ENCODE assay signal across 5 fruit fly cellular contexts in genomic region chr2L:16492617-16493203, dm6.
TF ChIP-seq lines count a peak whose summit lies in the region.

No protein-coding gene starts in this region.

- TF ChIP-seq CTCF in whole organism, embryonic (GFP tag; optimal IDR thresholded peaks at IDR 0.05; lab: Kevin White, UChicago), result peak; percentile 27

TF ChIP-seq in whole organism, adult, 20 proteins besides CTCF, POLR2A, EP300 and RAD21 (continues in another document):
- TF ChIP-seq CG12768 (GFP tag; optimal IDR thresholded peaks at IDR 0.05; lab: Kevin White, UChicago) (peak; percentile 74), CG7101 (tag; optimal IDR thresholded peaks at IDR 0.05; lab: Kevin White, UChicago) (peak; percentile 77), tj (GFP tag; optimal IDR thresholded peaks at IDR 0.05; lab: Kevin White, UChicago) (peak; percentile 44), Clk (GFP tag; optimal IDR thresholded peaks at IDR 0.05; lab: Kevin White, UChicago) (peak; percentile 43), CG5204 (GFP tag; optimal IDR thresholded peaks at IDR 0.05; lab: Kevin White, UChicago) (peak; percentile 80), ovo (GFP tag; optimal IDR thresholded peaks at IDR 0.05; lab: Kevin White, UChicago) (no peak), CG7045 (GFP tag; optimal IDR thresholded peaks at IDR 0.05; lab: Kevin White, UChicago) (peak; percentile 76), CG14711 (tag; optimal IDR thresholded peaks at IDR 0.05; lab: Kevin White, UChicago) (peak; percentile 65), Hr96 (GFP tag; optimal IDR thresholded peaks at IDR 0.05; lab: Kevin White, UChicago) (peak; percentile 31), Mnt (GFP tag; optimal IDR thresholded peaks at IDR 0.05; lab: Kevin White, UChicago) (no peak), CG11617 (GFP tag; optimal IDR thresholded peaks at IDR 0.05; lab: Kevin White, UChicago) (peak; percentile 70), bab1 (GFP tag; optimal IDR thresholded peaks at IDR 0.05; lab: Kevin White, UChicago) (peak; percentile 83), cic (GFP tag; optimal IDR thresholded peaks at IDR 0.05; lab: Kevin White, UChicago) (no peak), CG1620 (GFP tag; optimal IDR thresholded peaks at IDR 0.05; lab: Kevin White, UChicago) (peak; percentile 40), kay (GFP tag; lab: Kevin White, UChicago; ENCODE audit: borderline replicate concordance) (peak; percentile 92), cnc (optimal IDR thresholded peaks at IDR 0.05; lab: Kevin White, UChicago) (no peak), CG33017 (tag; optimal IDR thresholded peaks at IDR 0.05; lab: Kevin White, UChicago) (peak; percentile 83), Crg-1 (GFP tag; optimal IDR thresholded peaks at IDR 0.05; lab: Kevin White, UChicago) (peak; percentile 38)

TF ChIP-seq in whole organism, embryonic, 481 proteins besides CTCF, POLR2A, EP300 and RAD21 (continues in another document):
- TF ChIP-seq CG12236 (GFP tag; optimal IDR thresholded peaks at IDR 0.05; lab: Kevin White, UChicago) (peak; percentile 26), HLH54F (GFP tag; optimal IDR thresholded peaks at IDR 0.05; lab: Kevin White, UChicago) (peak; percentile 44), Hr51 (GFP tag; optimal IDR thresholded peaks at IDR 0.05; lab: Kevin White, UChicago) (peak; percentile 49 to 86), CG8765 (GFP tag; IDR thresholded peaks at IDR 0.05; lab: Robert Waterston, UW) (no peak), knrl (GFP tag; IDR thresholded peaks at IDR 0.05; lab: Robert Waterston, UW; ENCODE audit: partially characterized antibody) (no peak), ems (GFP tag; optimal IDR thresholded peaks at IDR 0.05; lab: Kevin White, UChicago) (peak; percentile 77), wdn (GFP tag; IDR thresholded peaks at IDR 0.05; lab: Robert Waterston, UW) (peak; percentile 60), sna (GFP tag; IDR thresholded peaks at IDR 0.05; lab: Robert Waterston, UW; ENCODE audit: partially characterized antibody) (no peak), Nf-YC (tag; optimal IDR thresholded peaks at IDR 0.05; lab: Kevin White, UChicago) (peak; percentile 70), CG7556 (GFP tag; optimal IDR thresholded peaks at IDR 0.05; lab: Kevin White, UChicago) (peak; percentile 79), B-H2 (GFP tag; optimal IDR thresholded peaks at IDR 0.05; lab: Kevin White, UChicago) (peak; percentile 40), Mad (GFP tag; optimal IDR thresholded peaks at IDR 0.05; lab: Kevin White, UChicago) (peak; percentile 63), CG11504 (tag; optimal IDR thresholded peaks at IDR 0.05; lab: Kevin White, UChicago) (peak; percentile 83), D (optimal IDR thresholded peaks at IDR 0.05; lab: Kevin White, UChicago) (no peak), D (GFP tag; optimal IDR thresholded peaks at IDR 0.05; lab: Kevin White, UChicago) (peak; percentile 74), CG13624 (GFP tag; optimal IDR thresholded peaks at IDR 0.05; lab: Kevin White, UChicago) (peak; percentile 6), CG7357 (GFP tag; IDR thresholded peaks at IDR 0.05; lab: Robert Waterston, UW) (peak; percentile 53; the same call in 1 of the 3 replicates), CG12659 (GFP tag; optimal IDR thresholded peaks at IDR 0.05; lab: Kevin White, UChicago) (peak; percentile 64)

TF ChIP-seq in whole organism, prepupa, 60 proteins besides CTCF, POLR2A, EP300 and RAD21 (continues in another document):
- peak; percentile 94 for TF ChIP-seq CG1621 (tag; optimal IDR thresholded peaks at IDR 0.05; lab: Kevin White, UChicago)
- TF ChIP-seq CG11902 (GFP tag; optimal IDR thresholded peaks at IDR 0.05; lab: Kevin White, UChicago), result peak; percentile 60
- peak; percentile 81 for TF ChIP-seq Ets21C (GFP tag; optimal IDR thresholded peaks at IDR 0.05; lab: Kevin White, UChicago)
- TF ChIP-seq esn (GFP tag; optimal IDR thresholded peaks at IDR 0.05; lab: Kevin White, UChicago), result peak; percentile 93
- peak; percentile 87 for TF ChIP-seq Lpt (GFP tag; optimal IDR thresholded peaks at IDR 0.05; lab: Kevin White, UChicago)
- peak; percentile 80; the same call in 1 of the 2 replicates for TF ChIP-seq Gug (GFP tag; IDR thresholded peaks at IDR 0.05; lab: Robert Waterston, UW)
- peak; percentile 65 for TF ChIP-seq Sox15 (GFP tag; optimal IDR thresholded peaks at IDR 0.05; lab: Kevin White, UChicago)
- TF ChIP-seq CG9139 (GFP tag; optimal IDR thresholded peaks at IDR 0.05; lab: Kevin White, UChicago), result peak; percentile 83
- TF ChIP-seq dac (GFP tag; optimal IDR thresholded peaks at IDR 0.05; lab: Kevin White, UChicago), result peak; percentile 61
- TF ChIP-seq CG6276 (GFP tag; optimal IDR thresholded peaks at IDR 0.05; lab: Kevin White, UChicago), result peak; percentile 86
- peak; percentile 92 for TF ChIP-seq pdm3 (GFP tag; optimal IDR thresholded peaks at IDR 0.05; lab: Kevin White, UChicago)
- TF ChIP-seq Eip93F (GFP tag; optimal IDR thresholded peaks at IDR 0.05; lab: Kevin White, UChicago), result peak; percentile 33
- TF ChIP-seq cyc (GFP tag; optimal IDR thresholded peaks at IDR 0.05; lab: Kevin White, UChicago), result peak; percentile 82
- peak; percentile 92 for TF ChIP-seq CG3032 (tag; optimal IDR thresholded peaks at IDR 0.05; lab: Kevin White, UChicago)
- peak; percentile 92 for TF ChIP-seq Eip75B (GFP tag; optimal IDR thresholded peaks at IDR 0.05; lab: Kevin White, UChicago)
- peak; percentile 87 for TF ChIP-seq spab (GFP tag; optimal IDR thresholded peaks at IDR 0.05; lab: Kevin White, UChicago)
- peak; percentile 91 for TF ChIP-seq CG15336 (GFP tag; IDR thresholded peaks at IDR 0.05; lab: Robert Waterston, UW)
- peak; percentile 75 for TF ChIP-seq CG6854 (GFP tag; optimal IDR thresholded peaks at IDR 0.05; lab: Kevin White, UChicago)
- peak; percentile 89 for TF ChIP-seq achi (GFP tag; optimal IDR thresholded peaks at IDR 0.05; lab: Kevin White, UChicago)

TF ChIP-seq in whole organism, pupa, 21 proteins besides CTCF, POLR2A, EP300 and RAD21:
- peak; percentile 84 for TF ChIP-seq CG12605 (GFP tag; IDR thresholded peaks at IDR 0.05; lab: Robert Waterston, UW)
- peak; percentile 86 for TF ChIP-seq gl (tag; optimal IDR thresholded peaks at IDR 0.05; lab: Kevin White, UChicago)
- peak; percentile 89 for TF ChIP-seq Pif1B (GFP tag; optimal IDR thresholded peaks at IDR 0.05; lab: Kevin White, UChicago)
- peak; percentile 83 for TF ChIP-seq D1 (tag; optimal IDR thresholded peaks at IDR 0.05; lab: Kevin White, UChicago)
- peak; percentile 91 for TF ChIP-seq CG17806 (tag; optimal IDR thresholded peaks at IDR 0.05; lab: Kevin White, UChicago)
- TF ChIP-seq CG15710 (tag; optimal IDR thresholded peaks at IDR 0.05; lab: Kevin White, UChicago), result peak; percentile 94
- TF ChIP-seq CG9948 (tag; optimal IDR thresholded peaks at IDR 0.05; lab: Kevin White, UChicago), result peak; percentile 92
- peak; percentile 93 for TF ChIP-seq Pif1A (GFP tag; optimal IDR thresholded peaks at IDR 0.05; lab: Kevin White, UChicago)
- TF ChIP-seq CG10348 (GFP tag; IDR thresholded peaks at IDR 0.05; lab: Robert Waterston, UW), result peak; percentile 53; the same call in 1 of the 2 replicates
- TF ChIP-seq CG32121 (GFP tag; IDR thresholded peaks at IDR 0.05; lab: Robert Waterston, UW), result peak; percentile 85
- TF ChIP-seq CG13204 (GFP tag; optimal IDR thresholded peaks at IDR 0.05; lab: Kevin White, UChicago), result peak; percentile 88
- TF ChIP-seq CG4496 (GFP tag; IDR thresholded peaks at IDR 0.05; lab: Robert Waterston, UW), result peak; percentile 94
- peak; percentile 90 for TF ChIP-seq CG8301 (tag; optimal IDR thresholded peaks at IDR 0.05; lab: Kevin White, UChicago)
- TF ChIP-seq CG8159 (tag; optimal IDR thresholded peaks at IDR 0.05; lab: Kevin White, UChicago), result peak; percentile 89
- peak; percentile 85 for TF ChIP-seq Ets98B (GFP tag; IDR thresholded peaks at IDR 0.05; lab: Robert Waterston, UW)
- peak; percentile 91 for TF ChIP-seq fd96Ca (GFP tag; IDR thresholded peaks at IDR 0.05; lab: Robert Waterston, UW)
- peak; percentile 74 for TF ChIP-seq Snoo (tag; optimal IDR thresholded peaks at IDR 0.05; lab: Kevin White, UChicago)
- TF ChIP-seq rn (GFP tag; IDR thresholded peaks at IDR 0.05; lab: Robert Waterston, UW), result peak; percentile 50
- peak; percentile 93 for TF ChIP-seq CG34367 (tag; optimal IDR thresholded peaks at IDR 0.05; lab: Kevin White, UChicago)
- peak; percentile 93 for TF ChIP-seq CG14655 (GFP tag; optimal IDR thresholded peaks at IDR 0.05; lab: Kevin White, UChicago)
- peak; percentile 54 for TF ChIP-seq EcR (GFP tag; optimal IDR thresholded peaks at IDR 0.05; lab: Kevin White, UChicago)

TF ChIP-seq in whole organism, wandering third instar larva, 38 proteins besides CTCF, POLR2A, EP300 and RAD21 (continues in another document):
- peak; percentile 35 for TF ChIP-seq Rel (GFP tag; optimal IDR thresholded peaks at IDR 0.05; lab: Kevin White, UChicago)
- peak; percentile 76 for TF ChIP-seq Rel (tag; optimal IDR thresholded peaks at IDR 0.05; lab: Kevin White, UChicago)
- TF ChIP-seq rgr (GFP tag; optimal IDR thresholded peaks at IDR 0.05; lab: Kevin White, UChicago), result peak; percentile 92
- TF ChIP-seq sage (GFP tag; optimal IDR thresholded peaks at IDR 0.05; lab: Kevin White, UChicago), result peak; percentile 47
- TF ChIP-seq CrebA (GFP tag; optimal IDR thresholded peaks at IDR 0.05; lab: Kevin White, UChicago; ENCODE audit: borderline replicate concordance), result peak; percentile 67
- TF ChIP-seq jim (GFP tag; optimal IDR thresholded peaks at IDR 0.05; lab: Kevin White, UChicago), result no peak
- peak; percentile 93 for TF ChIP-seq br (GFP tag; optimal IDR thresholded peaks at IDR 0.05; lab: Kevin White, UChicago)
- no peak for TF ChIP-seq Hr78 (GFP tag; optimal IDR thresholded peaks at IDR 0.05; lab: Kevin White, UChicago)
- TF ChIP-seq Sp1 (GFP tag; optimal IDR thresholded peaks at IDR 0.05; lab: Kevin White, UChicago), result peak; percentile 91
- TF ChIP-seq HLH106 (tag; optimal IDR thresholded peaks at IDR 0.05; lab: Kevin White, UChicago), result peak; percentile 87
- peak; percentile 56 for TF ChIP-seq dsf (GFP tag; optimal IDR thresholded peaks at IDR 0.05; lab: Kevin White, UChicago; ENCODE audit: borderline replicate concordance)
- peak; percentile 93 for TF ChIP-seq fru (GFP tag; optimal IDR thresholded peaks at IDR 0.05; lab: Kevin White, UChicago)
- TF ChIP-seq OdsH (GFP tag; optimal IDR thresholded peaks at IDR 0.05; lab: Kevin White, UChicago), result peak; percentile 86
- TF ChIP-seq lola (GFP tag; optimal IDR thresholded peaks at IDR 0.05; lab: Kevin White, UChicago), result no peak
- TF ChIP-seq dmrt93B (GFP tag; optimal IDR thresholded peaks at IDR 0.05; lab: Kevin White, UChicago), result peak; percentile 58
- no peak for TF ChIP-seq Dif (GFP tag; optimal IDR thresholded peaks at IDR 0.05; lab: Kevin White, UChicago; ENCODE audit: partially characterized antibody)
- TF ChIP-seq Dfd (GFP tag; optimal IDR thresholded peaks at IDR 0.05; lab: Kevin White, UChicago), result peak; percentile 65
- TF ChIP-seq Myc (optimal IDR thresholded peaks at IDR 0.05; lab: Kevin White, UChicago), result peak; percentile 56
- peak; percentile 84 for TF ChIP-seq psq (GFP tag; optimal IDR thresholded peaks at IDR 0.05; lab: Kevin White, UChicago)
- no peak for TF ChIP-seq Mio (GFP tag; optimal IDR thresholded peaks at IDR 0.05; lab: Kevin White, UChicago)
- TF ChIP-seq usp (GFP tag; optimal IDR thresholded peaks at IDR 0.05; lab: Kevin White, UChicago), result no peak
- TF ChIP-seq sv (GFP tag; optimal IDR thresholded peaks at IDR 0.05; lab: Kevin White, UChicago), result peak; percentile 60
- peak; percentile 90 for TF ChIP-seq h (GFP tag; optimal IDR thresholded peaks at IDR 0.05; lab: Kevin White, UChicago)
